Fruit fly (Drosophila melanogaster) whole organism, embryonic: Measurements from ENCODE around the gene CG13707.

Experiments used
- Asciz ChIP-seq: fragments of 200-800 bp; sonication (Bioruptor generic); optimal IDR thresholded peaks from 2 replicates; lab custom pipeline; 2017; ENCODE audit warnings: missing biosample characterization, mild to moderate bottlenecking, missing genetic modification characterization, missing genetic modification reagents
- BtbVII ChIP-seq: fragments of 200-800 bp; sonication (Bioruptor generic); optimal IDR thresholded peaks from 3 replicates; lab custom pipeline; 2017; ENCODE audit warnings: missing biosample characterization, mild to moderate bottlenecking, missing genetic modification characterization
- CG10321 ChIP-seq: fragments of 200-800 bp; sonication (Bioruptor generic); IDR thresholded peaks from 2 replicates; pipeline ENCODE4 v1.3.6; 2022; ENCODE audit warnings: missing biosample characterization, missing genetic modification characterization
- CG10366 ChIP-seq: fragments of 200-800 bp; sonication (Bioruptor generic); IDR thresholded peaks from 2 replicates; pipeline ENCODE4 v1.3.6; 2022; ENCODE audit warnings: missing biosample characterization, missing genetic modification characterization
- CG10462 ChIP-seq: fragments of 200-800 bp; sonication (Bioruptor generic); optimal IDR thresholded peaks from 2 replicates; lab custom pipeline; 2016; ENCODE audit warnings: missing biosample characterization, missing genetic modification characterization
- CG11093 ChIP-seq: fragments of 200-800 bp; sonication (Bioruptor generic); IDR thresholded peaks from 3 replicates; pipeline ENCODE4 v1.3.6; 2022; ENCODE audit warnings: missing biosample characterization, missing genetic modification characterization
- CG11247 ChIP-seq: fragments of 200-800 bp; sonication (Bioruptor generic); IDR thresholded peaks from 2 replicates; pipeline ENCODE4 v1.3.6; 2022; ENCODE audit warnings: missing biosample characterization, missing genetic modification characterization
- CG1529 ChIP-seq: fragments of 200-800 bp; sonication (Bioruptor generic); optimal IDR thresholded peaks from 3 replicates; lab custom pipeline; 2018; ENCODE audit warnings: missing biosample characterization, missing genetic modification characterization
- CG15601 ChIP-seq: fragments of 200-800 bp; sonication (Bioruptor generic); optimal IDR thresholded peaks from 3 replicates; lab custom pipeline; 2019; ENCODE audit warnings: missing biosample characterization, mild to moderate bottlenecking, missing genetic modification characterization, moderate library complexity
- CG15696 ChIP-seq: fragments of 200-800 bp; sonication (Bioruptor generic); optimal IDR thresholded peaks from 2 replicates; lab custom pipeline; 2019; ENCODE audit warnings: missing biosample characterization, mild to moderate bottlenecking, missing genetic modification characterization, moderate library complexity
- CG30431 ChIP-seq: fragments of 200-800 bp; sonication (Bioruptor generic); optimal IDR thresholded peaks from 2 replicates; lab custom pipeline; 2017; ENCODE audit warnings: missing biosample characterization, missing genetic modification characterization
- CG34422 ChIP-seq: fragments of 200-800 bp; sonication (Bioruptor generic); IDR thresholded peaks from 3 replicates; pipeline ENCODE4 v1.3.6; 2022; ENCODE audit warnings: missing biosample characterization, missing genetic modification characterization
- CG3995 ChIP-seq: fragments of 200-800 bp; sonication (Bioruptor generic); optimal IDR thresholded peaks from 3 replicates; lab custom pipeline; 2016; ENCODE audit warnings: missing biosample characterization, missing genetic modification characterization
- CG4360 ChIP-seq: fragments of 200-800 bp; sonication (Bioruptor generic); IDR thresholded peaks from 2 replicates; pipeline ENCODE4 v1.3.6; 2022; ENCODE audit warnings: missing biosample characterization, missing genetic modification characterization
- CG4404 ChIP-seq: fragments of 200-800 bp; sonication (Bioruptor generic); IDR thresholded peaks from 2 replicates; pipeline ENCODE4 v1.3.6; 2022; ENCODE audit warnings: missing biosample characterization, missing genetic modification characterization
- CG7271 ChIP-seq: fragments of 200-800 bp; sonication (Bioruptor generic); optimal IDR thresholded peaks from 2 replicates; lab custom pipeline; 2018; ENCODE audit warnings: missing biosample characterization, mild to moderate bottlenecking, missing genetic modification characterization, moderate library complexity
- CG8944 ChIP-seq: fragments of 200-800 bp; sonication (Bioruptor generic); optimal IDR thresholded peaks from 3 replicates; lab custom pipeline; 2016; ENCODE audit warnings: missing biosample characterization, missing genetic modification characterization
- D19A ChIP-seq: fragments of 200-800 bp; optimal IDR thresholded peaks from 3 replicates; lab custom pipeline; 2019; ENCODE audit warnings: missing biosample characterization, mild to moderate bottlenecking, missing genetic modification characterization, moderate library complexity
- Dp ChIP-seq: fragments of 200-800 bp; sonication (Bioruptor generic); optimal IDR thresholded peaks from 2 replicates; lab custom pipeline; 2018; ENCODE audit warnings: missing biosample characterization, mild to moderate bottlenecking, missing genetic modification characterization, moderate library complexity
- ERR ChIP-seq: fragments of 200-800 bp; sonication (Bioruptor generic); optimal IDR thresholded peaks from 2 replicates; lab custom pipeline; 2016; ENCODE audit warnings: missing biosample characterization, missing genetic modification characterization
- Ets97D ChIP-seq: fragments of 200-800 bp; sonication (Bioruptor generic); optimal IDR thresholded peaks from 3 replicates; lab custom pipeline; 2016; ENCODE audit warnings: missing biosample characterization, missing genetic modification characterization
- GATAe ChIP-seq: fragments of 200-800 bp; sonication (Bioruptor generic); conservative IDR thresholded peaks from 2 replicates; pipeline ENCODE4 v1.3.6; 2022; ENCODE audit warnings: missing biosample characterization, missing genetic modification characterization
- Mes4 ChIP-seq: fragments of 200-800 bp; sonication (Bioruptor generic); optimal IDR thresholded peaks from 2 replicates; lab custom pipeline; 2016; ENCODE audit warnings: missing biosample characterization, missing genetic modification characterization
- Nf-YC ChIP-seq: fragments of 200-800 bp; optimal IDR thresholded peaks from 3 replicates; lab custom pipeline; 2019; ENCODE audit warnings: missing biosample characterization, mild to moderate bottlenecking, missing genetic modification characterization, moderate library complexity
- Oaz ChIP-seq: fragments of 200-800 bp; sonication (Bioruptor generic); IDR thresholded peaks from 2 replicates; pipeline ENCODE4 v1.3.6; 2022; ENCODE audit warnings: missing biosample characterization, missing genetic modification characterization
- al ChIP-seq: fragments of 200-800 bp; sonication (Bioruptor generic); IDR thresholded peaks from 2 replicates; pipeline ENCODE4 v1.3.6; 2022; ENCODE audit warnings: missing biosample characterization, missing genetic modification characterization
- az2 ChIP-seq: fragments of 200-800 bp; sonication (Bioruptor generic); optimal IDR thresholded peaks from 3 replicates; lab custom pipeline; 2016; ENCODE audit warnings: missing biosample characterization, missing genetic modification characterization
- bsh ChIP-seq, 2 experiments: fragments of 200-800 bp; sonication (Bioruptor generic); optimal IDR thresholded peaks; 2 replicates each; lab custom pipeline; 2017 to 2018; ENCODE audit warnings: mild to moderate bottlenecking in 2 of 2, missing biosample characterization in 2 of 2, missing genetic modification characterization in 2 of 2, moderate library complexity in 1 of 2
- cas ChIP-seq: fragments of 200-800 bp; sonication (Bioruptor generic); IDR thresholded peaks from 2 replicates; pipeline ENCODE4 v1.3.6; 2022; ENCODE audit warnings: missing biosample characterization, missing genetic modification characterization
- chm ChIP-seq: fragments of 200-800 bp; sonication (Bioruptor generic); IDR thresholded peaks from 2 replicates; pipeline ENCODE4 v1.3.6; 2022; ENCODE audit warnings: missing biosample characterization, missing genetic modification characterization
- dan ChIP-seq: fragments of 200-800 bp; sonication (Bioruptor generic); IDR thresholded peaks from 2 replicates; pipeline ENCODE4 v1.3.6; 2022; ENCODE audit warnings: missing biosample characterization, missing genetic modification characterization
- dmrt11E ChIP-seq: fragments of 200-800 bp; sonication (Bioruptor generic); optimal IDR thresholded peaks from 3 replicates; lab custom pipeline; 2018; ENCODE audit warnings: missing biosample characterization, mild to moderate bottlenecking, missing genetic modification characterization, moderate library complexity
- esg ChIP-seq: fragments of 200-800 bp; sonication (Bioruptor generic); conservative IDR thresholded peaks from 2 replicates; pipeline ENCODE4 v1.3.6; 2022; ENCODE audit warnings: missing biosample characterization, missing genetic modification characterization
- fu2 ChIP-seq: fragments of 200-800 bp; sonication (Bioruptor generic); optimal IDR thresholded peaks from 2 replicates; lab custom pipeline; 2016; ENCODE audit warnings: missing biosample characterization, missing genetic modification characterization
- gcm ChIP-seq: fragments of 200-800 bp; sonication (Bioruptor generic); optimal IDR thresholded peaks from 2 replicates; lab custom pipeline; 2019; ENCODE audit warnings: missing biosample characterization, mild to moderate bottlenecking, missing genetic modification characterization, moderate library complexity
- grn ChIP-seq: fragments of 200-800 bp; sonication (Bioruptor generic); optimal IDR thresholded peaks from 3 replicates; lab custom pipeline; 2017; ENCODE audit warnings: missing biosample characterization, missing genetic modification characterization
- hkb ChIP-seq, 2 experiments: fragments of 200-800 bp in 1 of 2; fragments of >200 bp in 1 of 2; sonication (Bioruptor generic) in 1 of 2; IDR thresholded peaks in 1 of 2; optimal IDR thresholded peaks in 1 of 2; 2 replicates each; pipeline versions ENCODE4 v1.3.6 to Lab custom; 2017 to 2022; ENCODE audit warnings: missing biosample characterization in 1 of 2, missing genetic modification characterization in 1 of 2
- nom ChIP-seq: fragments of 200-800 bp; sonication (Bioruptor generic); optimal IDR thresholded peaks from 2 replicates; lab custom pipeline; 2017; ENCODE audit warnings: missing biosample characterization, missing genetic modification characterization, mild to moderate bottlenecking, moderate library complexity, missing genetic modification reagents
- oc ChIP-seq: fragments of 200-800 bp; sonication (Bioruptor generic); optimal IDR thresholded peaks from 2 replicates; lab custom pipeline; 2018; ENCODE audit warnings: missing biosample characterization, mild to moderate bottlenecking, missing genetic modification characterization, moderate library complexity
- sd ChIP-seq: fragments of 200-800 bp; sonication (Bioruptor generic); optimal IDR thresholded peaks from 3 replicates; lab custom pipeline; 2018; ENCODE audit warnings: missing biosample characterization, mild to moderate bottlenecking, missing genetic modification characterization, moderate library complexity
- ssp ChIP-seq: fragments of 200-800 bp; sonication (Bioruptor generic); IDR thresholded peaks from 2 replicates; pipeline ENCODE4 v1.3.6; 2022; ENCODE audit warnings: missing biosample characterization, missing genetic modification characterization

Gene CG13707

dm6 chr3L:4825584-4825983 is 14.3 kb downstream of the CG13707 start, which contains the start of the genes Dhc64C and LeuRS-m (continued):
- no peak for TF ChIP-seq bsh (GFP tag; optimal IDR thresholded peaks at IDR 0.05; lab: Kevin White, UChicago)
- TF ChIP-seq cas (GFP tag; lab: Robert Waterston, UW), result no peak
- no peak for TF ChIP-seq gcm
- TF ChIP-seq dan (GFP tag; lab: Robert Waterston, UW), result no peak
- no peak for TF ChIP-seq CG1529 (GFP tag; lab: Kevin White, UChicago)
- no peak for TF ChIP-seq CG4360 (GFP tag; lab: Robert Waterston, UW)
- no peak for TF ChIP-seq ssp (GFP tag; lab: Robert Waterston, UW)
- TF ChIP-seq GATAe (GFP tag; lab: Robert Waterston, UW), result no peak
- no peak for TF ChIP-seq nom (GFP tag; lab: Kevin White, UChicago)
- peak; percentile 50 for TF ChIP-seq CG8944 (GFP tag; lab: Kevin White, UChicago)
- TF ChIP-seq hkb (optimal IDR thresholded peaks at IDR 0.05; lab: Kevin White, UChicago), result peak; percentile 71
- no peak for TF ChIP-seq hkb (GFP tag; IDR thresholded peaks at IDR 0.05; lab: Robert Waterston, UW)
- TF ChIP-seq Mes4 (GFP tag; lab: Kevin White, UChicago), result peak; percentile 33
- TF ChIP-seq Asciz (GFP tag; lab: Kevin White, UChicago), result no peak
- 0 out of 2 replicates have a peak, but pooled peaks have one; percentile 35 for TF ChIP-seq al
- no peak for TF ChIP-seq BtbVII (GFP tag; lab: Kevin White, UChicago)
- peak; percentile 81 for TF ChIP-seq D19A (tag; lab: Kevin White, UChicago)
- no peak for TF ChIP-seq CG10366 (GFP tag; lab: Robert Waterston, UW)
- TF ChIP-seq Oaz (GFP tag; lab: Robert Waterston, UW), result no peak
- TF ChIP-seq Dp (GFP tag; lab: Kevin White, UChicago), result peak; percentile 91
- TF ChIP-seq az2 (GFP tag; lab: Kevin White, UChicago), result peak; percentile 7
- no peak for TF ChIP-seq CG11247 (GFP tag; lab: Robert Waterston, UW)
- no peak for TF ChIP-seq CG3995
- TF ChIP-seq CG10321 (GFP tag; lab: Robert Waterston, UW), result no peak
- TF ChIP-seq chm (GFP tag; lab: Robert Waterston, UW), result no peak
- no peak for TF ChIP-seq CG11093
- TF ChIP-seq sd (tag; lab: Kevin White, UChicago), result no peak
- TF ChIP-seq ERR (GFP tag; lab: Kevin White, UChicago), result no peak
- peak; percentile 3 for TF ChIP-seq CG15696 (tag; lab: Kevin White, UChicago)
- no peak for TF ChIP-seq CG4404 (GFP tag; lab: Robert Waterston, UW)
- TF ChIP-seq Ets97D, result peak; percentile 91
- no peak for TF ChIP-seq CG7271
- TF ChIP-seq esg, result no peak
- no peak for TF ChIP-seq oc (tag; lab: Kevin White, UChicago)
- TF ChIP-seq CG34422, result peak; percentile 95
- TF ChIP-seq CG10462, result no peak
- no peak for TF ChIP-seq grn (GFP tag; lab: Kevin White, UChicago)
- peak; percentile 14 for TF ChIP-seq fu2 (GFP tag; lab: Kevin White, UChicago)
- no peak for TF ChIP-seq Nf-YC
- TF ChIP-seq CG30431 (GFP tag; lab: Kevin White, UChicago), result no peak
- peak; percentile 7 for TF ChIP-seq dmrt11E (tag; lab: Kevin White, UChicago)
- peak; percentile 66 for TF ChIP-seq CG15601 (tag; lab: Kevin White, UChicago)
- TF ChIP-seq, all 482 proteins: peak for 157
